Worm (Caenorhabditis elegans): ENCODE measurements around the gene nlp-69.

The nlp-69 gene

ce11 chrV:20067075-20067474 is 27.7 kb downstream of the nlp-69 start:
- TF ChIP-seq flt-1 (GFP tag; IDR thresholded peaks at IDR 0.05), result no peak
- TF ChIP-seq tbx-11 (GFP tag; IDR thresholded peaks at IDR 0.05), result no peak
- no peak for TF ChIP-seq hnd-1 (tag; optimal IDR thresholded peaks at IDR 0.05)
- no peak for TF ChIP-seq ets-7 (tag; optimal IDR thresholded peaks at IDR 0.05)
- TF ChIP-seq F13C5.2 (tag; optimal IDR thresholded peaks at IDR 0.05), result no peak

- TF ChIP-seq ceh-13 (GFP tag; optimal IDR thresholded peaks at IDR 0.05), result no peak
- no peak for TF ChIP-seq hmg-4 (GFP tag; optimal IDR thresholded peaks at IDR 0.05)
- no peak for TF ChIP-seq tbx-37 (GFP tag; conservative IDR thresholded peaks at IDR 0.05)
- no peak for TF ChIP-seq B0310.2 (tag; optimal IDR thresholded peaks at IDR 0.05)
- no peak for TF ChIP-seq flt-1 (GFP tag; IDR thresholded peaks at IDR 0.05)
- no peak for TF ChIP-seq ets-7 (tag; optimal IDR thresholded peaks at IDR 0.05)
- no peak for TF ChIP-seq tra-4 (tag; optimal IDR thresholded peaks at IDR 0.05)
- no peak for TF ChIP-seq hnd-1 (tag; optimal IDR thresholded peaks at IDR 0.05)
- TF ChIP-seq F13C5.2 (tag; optimal IDR thresholded peaks at IDR 0.05), result no peak
Observed at ce11 chrV:20065096-20065495, 29.7 kb downstream of the nlp-69 start.

DNA sequence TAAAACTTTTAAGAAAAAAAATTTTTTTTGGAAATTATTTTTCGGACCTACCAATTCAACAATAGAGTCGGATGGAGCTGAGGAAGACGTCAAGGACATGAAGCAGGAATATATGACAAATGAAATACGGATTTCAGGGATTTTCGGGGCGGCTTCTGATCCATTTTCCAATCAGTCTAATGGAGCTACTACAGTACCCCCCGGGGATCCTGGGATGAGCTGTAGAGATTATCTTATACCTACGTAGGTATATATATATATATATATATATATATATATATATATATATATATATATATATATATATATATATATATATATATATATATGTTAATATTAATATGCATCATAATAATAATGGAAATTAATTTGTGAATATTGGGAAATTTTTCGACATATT is 30.7 kb downstream of the nlp-69 start, which contains the start of gene ttx-1:
Gene ttx-1 (minus strand): TSS at position 101 of the 400 bp plus-strand sequence.
- TF ChIP-seq aly-1 (tag; optimal IDR thresholded peaks at IDR 0.05), result no peak

DNA sequence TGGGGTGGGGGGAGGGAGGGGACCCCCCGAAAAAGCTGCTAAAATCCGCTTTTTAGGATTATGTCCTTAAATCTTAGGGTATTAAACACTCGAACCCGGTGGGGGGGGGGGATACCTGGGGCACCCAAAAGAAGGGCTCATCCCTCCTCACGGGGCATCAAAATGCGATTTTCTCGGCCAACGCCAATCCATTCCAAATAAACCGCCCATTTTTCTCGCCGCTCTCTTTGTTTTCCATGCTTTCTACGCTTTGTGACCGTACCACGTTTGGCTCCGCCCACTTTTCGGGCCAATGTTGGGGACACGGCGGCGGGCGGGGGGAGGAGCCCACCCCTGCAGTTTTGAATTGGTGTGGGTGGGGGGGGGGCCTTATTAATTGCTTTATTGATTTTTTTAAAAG is 33.3 kb downstream of the nlp-69 start:
- TF ChIP-seq scrt-1 (GFP tag; IDR thresholded peaks at IDR 0.05) (0 out of 2 replicates have a peak, but pooled peaks have one; percentile 44), ceh-13 (GFP tag; optimal IDR thresholded peaks at IDR 0.05) (no peak), pes-1 (GFP tag; IDR thresholded peaks at IDR 0.05) (0 out of 2 replicates have a peak, but pooled peaks have one; percentile 11), hmbx-1 (tag; optimal IDR thresholded peaks at IDR 0.05) (no peak), tbx-11 (GFP tag; IDR thresholded peaks at IDR 0.05) (no peak), ceh-36 (tag; optimal IDR thresholded peaks at IDR 0.05) (peak; percentile 60)

- TF ChIP-seq hnd-1 (tag; optimal IDR thresholded peaks at IDR 0.05), result no peak
- TF ChIP-seq B0310.2 (tag; optimal IDR thresholded peaks at IDR 0.05), result no peak
- TF ChIP-seq aly-1 (tag; optimal IDR thresholded peaks at IDR 0.05), result no peak
- TF ChIP-seq ceh-13 (GFP tag; optimal IDR thresholded peaks at IDR 0.05), result no peak
- TF ChIP-seq ama-1 (optimal IDR thresholded peaks at IDR 0.05), result no peak
- no peak for TF ChIP-seq ets-7 (tag; optimal IDR thresholded peaks at IDR 0.05)
- no peak for TF ChIP-seq sea-1 (GFP tag; conservative IDR thresholded peaks at IDR 0.05)
- no peak for TF ChIP-seq tra-4 (tag; optimal IDR thresholded peaks at IDR 0.05)
- no peak for TF ChIP-seq tbx-11 (GFP tag; IDR thresholded peaks at IDR 0.05)
- TF ChIP-seq scrt-1 (GFP tag; IDR thresholded peaks at IDR 0.05), result no peak
- no peak for TF ChIP-seq flt-1 (GFP tag; IDR thresholded peaks at IDR 0.05)
- TF ChIP-seq tbx-37 (GFP tag; conservative IDR thresholded peaks at IDR 0.05), result no peak
Observed at ce11 chrV:20059370-20059769, 35.4 kb downstream of the nlp-69 start.

- TF ChIP-seq ceh-36 (tag; optimal IDR thresholded peaks at IDR 0.05), result no peak
- TF ChIP-seq ets-7 (tag; optimal IDR thresholded peaks at IDR 0.05), result no peak
- no peak for TF ChIP-seq pes-1 (GFP tag; IDR thresholded peaks at IDR 0.05)
- no peak for TF ChIP-seq flt-1 (GFP tag; IDR thresholded peaks at IDR 0.05)
- no peak for TF ChIP-seq tbx-37 (GFP tag; conservative IDR thresholded peaks at IDR 0.05)
- no peak for TF ChIP-seq sea-1 (GFP tag; conservative IDR thresholded peaks at IDR 0.05)
- no peak for TF ChIP-seq F13C5.2 (tag; optimal IDR thresholded peaks at IDR 0.05)
- no peak for TF ChIP-seq hmbx-1 (tag; optimal IDR thresholded peaks at IDR 0.05)
- TF ChIP-seq scrt-1 (GFP tag; IDR thresholded peaks at IDR 0.05), result no peak
- no peak for TF ChIP-seq ceh-13 (GFP tag; optimal IDR thresholded peaks at IDR 0.05)
- no peak for TF ChIP-seq hmg-4 (GFP tag; optimal IDR thresholded peaks at IDR 0.05)
Observed at ce11 chrV:20049065-20049464, 45.7 kb downstream of the nlp-69 start, which contains the start of gene srh-233. Gene srh-233 (plus strand): TSS chrV:20049365.

DNA sequence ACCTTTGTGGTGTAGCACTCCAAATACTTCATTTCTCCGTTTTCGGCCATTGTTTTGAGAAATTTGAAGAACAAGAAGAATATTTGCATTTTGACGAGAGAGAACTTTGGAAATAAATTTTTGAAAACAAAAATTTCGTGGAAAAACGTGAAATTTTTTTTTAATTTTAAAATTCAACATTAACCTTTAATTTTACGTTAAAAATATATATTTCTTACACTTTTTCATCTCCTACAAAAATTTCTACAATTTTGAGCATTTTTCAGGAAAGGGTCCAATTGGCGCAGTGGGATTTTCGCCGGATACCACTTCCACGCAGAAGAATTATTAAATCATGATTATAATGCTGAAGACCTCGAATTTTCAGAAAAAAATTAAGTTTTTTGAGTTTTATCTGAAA is 47.5 kb downstream of the nlp-69 start, which contains the start of gene spe-19:
Gene spe-19 (minus strand): TSS at position 101 of the 400 bp plus-strand sequence.
- TF ChIP-seq ceh-36 (tag; optimal IDR thresholded peaks at IDR 0.05), result no peak
- TF ChIP-seq hnd-1 (tag; optimal IDR thresholded peaks at IDR 0.05), result no peak
- no peak for TF ChIP-seq F13C5.2 (tag; optimal IDR thresholded peaks at IDR 0.05)
- no peak for TF ChIP-seq tbx-11 (GFP tag; IDR thresholded peaks at IDR 0.05)
- no peak for TF ChIP-seq aly-1 (tag; optimal IDR thresholded peaks at IDR 0.05)
- TF ChIP-seq pes-1 (GFP tag; IDR thresholded peaks at IDR 0.05), result no peak
- no peak for TF ChIP-seq ets-7 (tag; optimal IDR thresholded peaks at IDR 0.05)
- TF ChIP-seq scrt-1 (GFP tag; IDR thresholded peaks at IDR 0.05), result no peak
- TF ChIP-seq ama-1 (optimal IDR thresholded peaks at IDR 0.05), result no peak
- TF ChIP-seq hmbx-1 (tag; optimal IDR thresholded peaks at IDR 0.05), result no peak
- TF ChIP-seq flt-1 (GFP tag; IDR thresholded peaks at IDR 0.05), result no peak
- no peak for TF ChIP-seq sea-1 (GFP tag; conservative IDR thresholded peaks at IDR 0.05)
- no peak for TF ChIP-seq tbx-37 (GFP tag; conservative IDR thresholded peaks at IDR 0.05)
- no peak for TF ChIP-seq ceh-13 (GFP tag; optimal IDR thresholded peaks at IDR 0.05)
- no peak for TF ChIP-seq hmg-4 (GFP tag; optimal IDR thresholded peaks at IDR 0.05)
- no peak for TF ChIP-seq B0310.2 (tag; optimal IDR thresholded peaks at IDR 0.05)
- no peak for TF ChIP-seq tra-4 (tag; optimal IDR thresholded peaks at IDR 0.05)

Measured in whole organism, early embryonic.